Worm (Caenorhabditis elegans) whole organism, L2 larva: ENCODE results near the gene dpy-1.

Experiments
- C34F6.9 ChIP-seq: fragments of 150-350 bp; optimal IDR thresholded peaks from 2 replicates; lab custom pipeline; 2014; ENCODE audit warnings: missing biosample characterization, missing genetic modification characterization
- F13H6.1 ChIP-seq: sonication (generic microtip); optimal IDR thresholded peaks from 2 replicates; lab custom pipeline; 2016; ENCODE audit warnings: missing genetic modification characterization, missing compliant biosample characterization
- R02D3.7 ChIP-seq: fragments of 150-350 bp; optimal IDR thresholded peaks from 2 replicates; lab custom pipeline; 2014; ENCODE audit warnings: missing biosample characterization, missing genetic modification characterization
- ZK546.5 ChIP-seq: sonication (generic microtip); optimal IDR thresholded peaks from 2 replicates; lab custom pipeline; 2017; ENCODE audit warnings: missing biosample characterization, missing genetic modification characterization
- alr-1 ChIP-seq: fragments of 150-350 bp; optimal IDR thresholded peaks from 2 replicates; lab custom pipeline; 2014; ENCODE audit warnings: missing biosample characterization, missing genetic modification characterization
- aly-2 ChIP-seq: fragments of 150-350 bp; optimal IDR thresholded peaks from 2 replicates; lab custom pipeline; 2014; ENCODE audit warnings: missing biosample characterization, missing genetic modification characterization
- blmp-1 ChIP-seq: sonication (generic microtip); optimal IDR thresholded peaks from 2 replicates; lab custom pipeline; 2017; ENCODE audit warnings: missing genetic modification characterization, mild to moderate bottlenecking, missing compliant biosample characterization, antibody characterized with exemption, moderate library complexity; ENCODE audit not compliant: insufficient read depth
- ceh-82 ChIP-seq: fragments of 150-350 bp; optimal IDR thresholded peaks from 2 replicates; lab custom pipeline; 2014; ENCODE audit warnings: missing biosample characterization, missing genetic modification characterization
- crh-2 ChIP-seq: sonication (generic microtip); optimal IDR thresholded peaks from 2 replicates; lab custom pipeline; 2017; ENCODE audit warnings: missing biosample characterization, missing genetic modification characterization
- elt-1 ChIP-seq: fragments of 150-350 bp; optimal IDR thresholded peaks from 2 replicates; lab custom pipeline; 2014; ENCODE audit warnings: missing biosample characterization, missing genetic modification characterization
- elt-3 ChIP-seq: sonication (generic microtip); optimal IDR thresholded peaks from 2 replicates; lab custom pipeline; 2017; ENCODE audit warnings: missing biosample characterization, missing genetic modification characterization
- fos-1 ChIP-seq: fragments of 150-350 bp; optimal IDR thresholded peaks from 2 replicates; lab custom pipeline; 2014; ENCODE audit warnings: missing biosample characterization, missing genetic modification characterization
- lsy-2 ChIP-seq, 2 experiments: fragments of 150-350 bp in 1 of 2; sonication (generic microtip) in 1 of 2; optimal IDR thresholded peaks; 2 replicates each; lab custom pipeline; 2014 to 2017; ENCODE audit warnings: missing biosample characterization in 2 of 2, missing genetic modification characterization in 2 of 2
- mab-5 ChIP-seq: fragments of 150-350 bp; optimal IDR thresholded peaks from 2 replicates; lab custom pipeline; 2014; ENCODE audit warnings: missing biosample characterization, missing genetic modification characterization
- mbf-1 ChIP-seq: sonication (generic microtip); optimal IDR thresholded peaks from 2 replicates; lab custom pipeline; 2017; ENCODE audit warnings: missing biosample characterization, missing genetic modification characterization
- mdl-1 ChIP-seq, 2 experiments: fragments of 150-350 bp in 1 of 2; sonication (generic microtip) in 1 of 2; optimal IDR thresholded peaks; 2 replicates each; lab custom pipeline; 2017; ENCODE audit warnings: missing biosample characterization in 2 of 2, missing genetic modification characterization in 2 of 2
- nhr-11 ChIP-seq: fragments of 150-350 bp; optimal IDR thresholded peaks from 2 replicates; lab custom pipeline; 2014; ENCODE audit warnings: missing biosample characterization, missing genetic modification characterization
- nhr-12 ChIP-seq: fragments of 150-350 bp; optimal IDR thresholded peaks from 2 replicates; lab custom pipeline; 2014; ENCODE audit warnings: missing biosample characterization, missing genetic modification characterization
- nhr-129 ChIP-seq: fragments of 150-350 bp; optimal IDR thresholded peaks from 2 replicates; lab custom pipeline; 2014; ENCODE audit warnings: missing biosample characterization, missing genetic modification characterization
- nhr-21 ChIP-seq: fragments of 150-350 bp; optimal IDR thresholded peaks from 2 replicates; lab custom pipeline; 2014; ENCODE audit warnings: missing biosample characterization, missing genetic modification characterization
- nhr-23 ChIP-seq: fragments of 150-350 bp; optimal IDR thresholded peaks from 2 replicates; lab custom pipeline; 2014; ENCODE audit warnings: missing biosample characterization, missing genetic modification reagents, missing genetic modification characterization
- nhr-237 ChIP-seq: fragments of 150-350 bp; optimal IDR thresholded peaks from 2 replicates; lab custom pipeline; 2014; ENCODE audit warnings: missing biosample characterization, missing genetic modification characterization
- nhr-25 ChIP-seq: fragments of 150-350 bp; sonication (generic microtip); optimal IDR thresholded peaks from 3 replicates; lab custom pipeline; 2014; ENCODE audit warnings: missing biosample characterization, missing genetic modification characterization
- nhr-6 ChIP-seq: fragments of 150-350 bp; optimal IDR thresholded peaks from 2 replicates; lab custom pipeline; 2014; ENCODE audit warnings: missing biosample characterization, missing genetic modification characterization
- nhr-77 ChIP-seq: fragments of 150-350 bp; optimal IDR thresholded peaks from 2 replicates; lab custom pipeline; 2014; ENCODE audit warnings: missing biosample characterization, missing genetic modification characterization
- peb-1 ChIP-seq: fragments of 150-350 bp; optimal IDR thresholded peaks from 2 replicates; lab custom pipeline; 2014; ENCODE audit warnings: missing biosample characterization, missing genetic modification characterization
- sem-4 ChIP-seq: fragments of 150-350 bp; optimal IDR thresholded peaks from 2 replicates; lab custom pipeline; 2014; ENCODE audit warnings: missing biosample characterization, missing genetic modification reagents, missing genetic modification characterization
- skn-1 ChIP-seq: sonication (generic microtip); optimal IDR thresholded peaks from 2 replicates; lab custom pipeline; 2017; ENCODE audit warnings: missing biosample characterization, missing genetic modification characterization
- sma-3 ChIP-seq: sonication (generic microtip); optimal IDR thresholded peaks from 2 replicates; lab custom pipeline; 2016; ENCODE audit warnings: missing genetic modification reagents, missing genetic modification characterization, missing compliant biosample characterization
- snpc-4 ChIP-seq: fragments of 150-350 bp; optimal IDR thresholded peaks from 2 replicates; lab custom pipeline; 2014; ENCODE audit warnings: missing biosample characterization, missing genetic modification characterization
- unc-39 ChIP-seq: fragments of 150-350 bp; optimal IDR thresholded peaks from 2 replicates; lab custom pipeline; 2014; ENCODE audit warnings: missing biosample characterization, missing genetic modification characterization
- unc-62 ChIP-seq: fragments of 150-350 bp; optimal IDR thresholded peaks from 2 replicates; lab custom pipeline; 2014; ENCODE audit warnings: missing biosample characterization, missing genetic modification reagents, missing genetic modification characterization
- zag-1 ChIP-seq: fragments of 150-350 bp; optimal IDR thresholded peaks from 2 replicates; lab custom pipeline; 2014; ENCODE audit warnings: missing biosample characterization, missing genetic modification characterization
- ztf-11 ChIP-seq: sonication (generic microtip); optimal IDR thresholded peaks from 2 replicates; lab custom pipeline; 2017; ENCODE audit warnings: missing biosample characterization, missing genetic modification characterization

dpy-1 gene

DNA sequence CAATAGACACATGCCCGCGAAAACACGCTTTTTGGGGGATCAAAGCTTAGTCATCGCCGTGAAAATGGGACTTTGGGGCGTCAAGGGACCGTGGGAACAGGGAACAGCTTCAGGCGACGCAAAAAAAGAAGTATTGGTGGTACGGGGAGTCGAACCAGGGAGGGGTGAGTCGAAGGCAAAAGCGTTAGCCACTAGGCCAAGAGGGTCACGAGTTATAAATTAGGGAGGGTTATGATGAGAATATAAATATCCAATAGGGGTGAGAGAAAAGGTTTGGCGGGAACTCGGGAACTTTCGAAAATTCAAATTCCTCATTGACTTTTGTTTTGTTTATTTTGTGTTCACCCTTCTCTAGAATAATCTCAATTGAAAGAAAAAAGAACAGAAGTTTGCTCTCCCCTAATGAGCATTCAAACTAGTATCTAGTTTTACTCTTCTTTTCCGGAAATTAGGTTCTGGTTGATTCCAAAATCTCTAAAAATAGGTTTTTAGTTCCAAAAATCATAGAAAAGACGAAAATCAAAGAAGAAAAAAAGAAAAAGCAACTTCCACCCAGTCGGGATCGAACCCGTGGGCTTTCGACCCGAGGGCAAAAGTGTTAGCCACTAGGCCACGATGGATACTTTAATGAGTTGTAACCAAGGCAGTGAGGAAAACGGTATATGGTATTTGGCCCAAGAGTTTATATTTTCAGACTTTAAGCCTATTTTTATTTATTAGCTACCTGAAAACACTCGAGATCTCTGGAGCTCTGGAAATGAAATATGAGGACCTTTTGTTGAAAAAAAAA, 16.8 kb downstream of the dpy-1 start:
- no peak for TF ChIP-seq mbf-1
- TF ChIP-seq ZK546.5 (tag; lab: Kevin White, UChicago): no peak
- no peak for TF ChIP-seq fos-1 (tag; lab: Kevin White, UChicago)
- no peak for TF ChIP-seq blmp-1 (tag; lab: Kevin White, UChicago)
- TF ChIP-seq nhr-129: no peak
- no peak for TF ChIP-seq elt-3
- no peak for TF ChIP-seq unc-39 (tag; lab: Kevin White, UChicago)
- no peak for TF ChIP-seq nhr-11 (tag; lab: Kevin White, UChicago)
- no peak for TF ChIP-seq snpc-4 (tag; lab: Kevin White, UChicago)
- no peak for TF ChIP-seq nhr-237 (tag; lab: Kevin White, UChicago)
- no peak for TF ChIP-seq nhr-12 (tag; lab: Kevin White, UChicago)
- no peak for TF ChIP-seq nhr-21 (tag; lab: Kevin White, UChicago)
- no peak for TF ChIP-seq ceh-82
- no peak for TF ChIP-seq sma-3 (GFP tag; lab: Kevin White, UChicago)
- no peak for TF ChIP-seq nhr-23 (tag; lab: Kevin White, UChicago)
- no peak for TF ChIP-seq nhr-25 (tag; lab: Kevin White, UChicago)

DNA sequence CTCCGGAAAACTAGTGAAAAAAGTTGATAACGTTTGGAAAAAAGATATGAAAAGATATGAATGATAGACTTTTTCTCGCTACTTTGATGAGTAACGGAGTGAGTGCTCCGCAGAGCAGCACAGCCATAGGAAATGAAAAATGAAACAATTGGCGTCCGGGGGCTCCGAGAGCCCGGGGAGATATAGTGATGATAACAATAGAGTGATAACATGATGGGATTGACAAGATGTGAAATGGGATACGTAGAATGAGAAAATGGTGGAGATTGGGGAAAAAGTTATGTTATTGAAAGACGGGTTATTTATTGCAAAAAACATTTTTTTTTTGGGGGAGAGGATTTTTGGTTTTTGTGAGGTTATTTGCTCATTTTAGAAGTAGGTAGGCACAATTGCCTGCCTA, 20.3 kb downstream of the dpy-1 start:
- peak; percentile 12 for TF ChIP-seq F13H6.1 (tag; lab: Kevin White, UChicago)
- peak in 1 of 2 experiments; percentile 15 for TF ChIP-seq lsy-2 (tag; optimal IDR thresholded peaks at IDR 0.05; lab: Kevin White, UChicago)
- TF ChIP-seq nhr-21 (tag; lab: Kevin White, UChicago): no peak

DNA sequence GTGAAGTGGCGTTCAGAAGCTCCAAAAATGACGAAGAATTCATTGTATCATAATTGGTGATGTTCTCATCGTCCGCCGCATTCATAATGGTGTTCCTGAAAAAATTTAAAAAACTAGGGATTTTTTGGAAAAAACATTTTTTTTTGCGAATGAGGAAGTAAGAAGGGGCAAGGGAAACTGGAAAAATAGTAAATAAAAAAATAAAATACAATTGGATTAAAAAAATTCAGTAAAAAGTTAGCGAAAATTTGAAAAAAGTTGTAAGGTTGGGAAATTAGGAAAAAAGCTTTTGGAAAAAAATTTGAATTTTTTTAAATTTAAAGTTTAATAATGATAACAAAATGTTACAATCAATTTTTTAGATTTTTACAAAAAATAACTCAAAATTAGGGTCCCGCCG, 26.3 kb downstream of the dpy-1 start, which contains the start of gene ckr-2:
TSS of gene ckr-2 (minus strand) at position 101 of the 400 bp plus-strand sequence.
- TF ChIP-seq nhr-23 (tag; lab: Kevin White, UChicago): no peak
- TF ChIP-seq elt-3: no peak
- TF ChIP-seq peb-1 (tag; lab: Kevin White, UChicago): no peak
- no peak for TF ChIP-seq F13H6.1 (tag; lab: Kevin White, UChicago)
- no peak for TF ChIP-seq C34F6.9 (tag; lab: Kevin White, UChicago)
- no peak for TF ChIP-seq sma-3 (GFP tag; lab: Kevin White, UChicago)
- TF ChIP-seq mbf-1: no peak
- no peak for TF ChIP-seq sem-4 (tag; lab: Kevin White, UChicago)
- no peak for TF ChIP-seq nhr-6 (tag; lab: Kevin White, UChicago)
- TF ChIP-seq lsy-2 (tag; optimal IDR thresholded peaks at IDR 0.05; lab: Kevin White, UChicago): no peak
- TF ChIP-seq alr-1 (tag; lab: Kevin White, UChicago): no peak
- TF ChIP-seq nhr-77 (tag; lab: Kevin White, UChicago): no peak
- TF ChIP-seq mdl-1 (tag; optimal IDR thresholded peaks at IDR 0.05; lab: Kevin White, UChicago): no peak

DNA sequence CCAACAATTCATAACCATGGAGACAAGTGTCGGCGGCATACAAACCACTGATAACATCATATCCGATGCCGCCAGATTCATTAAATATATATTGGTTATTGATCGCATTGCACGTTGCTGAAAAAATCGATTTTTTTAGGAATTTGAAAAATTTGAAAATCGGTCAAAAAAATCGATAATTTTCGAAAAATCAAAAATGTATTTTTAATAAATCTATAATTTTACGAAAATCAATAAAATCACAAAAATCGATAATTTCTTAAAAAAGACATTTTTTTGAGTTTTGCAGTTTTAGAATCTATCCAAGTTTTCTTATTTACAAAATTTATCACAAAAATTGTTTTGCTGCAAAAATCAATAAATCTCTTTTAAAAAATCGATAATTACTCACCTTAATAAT, 32.3 kb downstream of the dpy-1 start:
- TF ChIP-seq crh-2: no peak
- no peak for TF ChIP-seq nhr-21 (tag; lab: Kevin White, UChicago)
- no peak for TF ChIP-seq blmp-1 (tag; lab: Kevin White, UChicago)
- no peak for TF ChIP-seq aly-2 (tag; lab: Kevin White, UChicago)
- TF ChIP-seq nhr-6 (tag; lab: Kevin White, UChicago): no peak
- TF ChIP-seq elt-1 (tag; lab: Kevin White, UChicago): no peak
- TF ChIP-seq nhr-25 (tag; lab: Kevin White, UChicago): no peak
- TF ChIP-seq nhr-11 (tag; lab: Kevin White, UChicago): no peak

DNA sequence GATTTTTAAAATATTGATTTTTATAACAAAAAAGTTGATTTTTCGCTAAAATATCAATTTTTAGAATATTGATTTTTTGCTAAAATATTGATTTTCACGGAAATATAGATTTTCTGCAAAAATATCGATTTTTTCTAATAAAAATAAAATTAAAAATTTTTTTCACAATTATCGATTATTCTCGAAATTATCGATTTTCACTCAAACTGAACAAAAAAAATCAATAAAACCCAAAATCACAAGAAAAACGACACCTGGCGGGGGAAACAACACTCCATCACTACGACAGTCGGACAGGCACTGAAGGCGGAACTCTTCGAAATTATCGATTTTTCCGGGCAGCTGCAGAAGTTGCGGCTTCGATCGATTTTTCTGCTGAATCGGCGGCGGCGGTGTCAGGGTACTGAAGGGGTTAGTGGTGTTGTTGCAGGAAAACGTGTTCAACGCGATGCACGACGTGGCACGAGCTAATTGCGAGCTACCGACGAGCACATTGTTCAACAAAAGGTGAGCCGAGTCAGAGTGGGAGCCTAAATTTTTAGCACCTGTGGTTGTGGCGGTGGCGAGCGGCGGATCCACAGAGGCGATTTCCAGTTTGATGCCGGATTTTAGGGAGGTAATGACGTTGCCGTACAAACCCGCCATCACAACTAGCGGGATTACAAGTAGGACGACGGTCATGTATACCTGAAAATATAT, 34.5 kb downstream of the dpy-1 start:
- TF ChIP-seq ztf-11 (tag; lab: Kevin White, UChicago): no peak
- TF ChIP-seq mab-5 (tag; lab: Kevin White, UChicago): no peak
- TF ChIP-seq R02D3.7 (tag; lab: Kevin White, UChicago): no peak
- TF ChIP-seq skn-1 (tag; lab: Kevin White, UChicago): no peak
- no peak for TF ChIP-seq zag-1 (tag; lab: Kevin White, UChicago)
- TF ChIP-seq unc-62: no peak
- TF ChIP-seq nhr-25 (tag; lab: Kevin White, UChicago): no peak
